Worm (Caenorhabditis elegans): Measurements from ENCODE around the gene sru-1.

Gene sru-1

ce11 chrIV:9488315-9488714 lies at the start of gene sru-1:
Gene sru-1 (plus strand): TSS chrIV:9488615.
- TF ChIP-seq ceh-6 (GFP tag; optimal IDR thresholded peaks at IDR 0.05): no peak
- TF ChIP-seq fax-1 (tag; optimal IDR thresholded peaks at IDR 0.05): no peak
- TF ChIP-seq sdc-2 (tag; optimal IDR thresholded peaks at IDR 0.05): no peak
- no peak for TF ChIP-seq pha-2 (tag; optimal IDR thresholded peaks at IDR 0.05)
- TF ChIP-seq ceh-24 (tag; optimal IDR thresholded peaks at IDR 0.05): no peak
- TF ChIP-seq zip-5 (tag; optimal IDR thresholded peaks at IDR 0.05): no peak
- TF ChIP-seq madf-2 (tag; optimal IDR thresholded peaks at IDR 0.05): no peak
- no peak for TF ChIP-seq odd-2 (tag; optimal IDR thresholded peaks at IDR 0.05)
- TF ChIP-seq ceh-18 (tag; optimal IDR thresholded peaks at IDR 0.05): no peak
- TF ChIP-seq pha-4 (tag; optimal IDR thresholded peaks at IDR 0.05): no peak

ce11 chrIV:9438753-9439152 lies 49.7 kb upstream of the sru-1 start:
- no peak for TF ChIP-seq pag-3 (tag; optimal IDR thresholded peaks at IDR 0.05; ENCODE audit: borderline replicate concordance)
- no peak for TF ChIP-seq ceh-45 (GFP tag; IDR thresholded peaks at IDR 0.05)
- TF ChIP-seq pqm-1 (tag; optimal IDR thresholded peaks at IDR 0.05): no peak
- no peak for TF ChIP-seq sox-2 (GFP tag; IDR thresholded peaks at IDR 0.05)
- TF ChIP-seq nhr-232 (tag; optimal IDR thresholded peaks at IDR 0.05): no peak
- TF ChIP-seq C08G9.2 (tag; optimal IDR thresholded peaks at IDR 0.05): no peak
- TF ChIP-seq gmeb-2 (tag; optimal IDR thresholded peaks at IDR 0.05): no peak
- TF ChIP-seq K09A11.1 (tag; optimal IDR thresholded peaks at IDR 0.05; ENCODE audit: insufficient read depth): no peak
- TF ChIP-seq dmd-4 (tag; optimal IDR thresholded peaks at IDR 0.05; ENCODE audit: borderline replicate concordance): no peak

- TF ChIP-seq tbx-2 (tag; optimal IDR thresholded peaks at IDR 0.05) (peak; percentile 14), ceh-31 (tag; optimal IDR thresholded peaks at IDR 0.05) (peak; percentile 6), nfya-1 (tag; optimal IDR thresholded peaks at IDR 0.05) (peak; percentile 12), unc-3 (GFP tag; conservative IDR thresholded peaks at IDR 0.05) (no peak), unc-3 (tag; optimal IDR thresholded peaks at IDR 0.05) (no peak), ceh-2 (tag; optimal IDR thresholded peaks at IDR 0.05) (peak; percentile 1)
These were observed 47.5 kb upstream of the sru-1 start, which contains the start of gene idh-1 for ce11 chrIV:9440880-9441336. Gene idh-1 (minus strand): TSS chrIV:9441107.

ce11 chrIV:9441391-9441790 lies 47.0 kb upstream of the sru-1 start:
- TF ChIP-seq hlh-8 (tag; optimal IDR thresholded peaks at IDR 0.05) (no peak), T23F11.4 (GFP tag; optimal IDR thresholded peaks at IDR 0.05) (no peak), ceh-34 (tag; optimal IDR thresholded peaks at IDR 0.05) (no peak), ahr-1 (tag; optimal IDR thresholded peaks at IDR 0.05) (no peak)

- TF ChIP-seq fax-1 (tag; optimal IDR thresholded peaks at IDR 0.05) (no peak), elt-2 (tag; optimal IDR thresholded peaks at IDR 0.05) (peak; percentile 93)
These were observed 46.3 kb upstream of the sru-1 start for ce11 chrIV:9442106-9442532.

ce11 chrIV:9443940-9444339 lies 44.5 kb upstream of the sru-1 start, which contains the start of gene F38E11.9:
Gene F38E11.9 (minus strand): TSS chrIV:9444040.
- TF ChIP-seq ceh-6 (GFP tag; optimal IDR thresholded peaks at IDR 0.05): no peak

ce11 chrIV:9444417-9445026 lies 43.9 kb upstream of the sru-1 start:
- TF ChIP-seq mec-3 (tag; optimal IDR thresholded peaks at IDR 0.05; ENCODE audit: borderline replicate concordance): no peak
- peak; percentile 97 for TF ChIP-seq ama-1 (optimal IDR thresholded peaks at IDR 0.05)
- no peak for TF ChIP-seq lim-6 (tag; optimal IDR thresholded peaks at IDR 0.05)
- no peak for TF ChIP-seq zip-5 (tag; optimal IDR thresholded peaks at IDR 0.05)
- peak; percentile 37 for TF ChIP-seq sdc-2 (tag; optimal IDR thresholded peaks at IDR 0.05)
- TF ChIP-seq pax-1 (tag; optimal IDR thresholded peaks at IDR 0.05): peak; percentile 59
- peak; percentile 76 for TF ChIP-seq ref-2 (tag; optimal IDR thresholded peaks at IDR 0.05)
- peak; percentile 50 for TF ChIP-seq unc-55 (GFP tag; optimal IDR thresholded peaks at IDR 0.05)
- peak; percentile 83 for TF ChIP-seq nfya-1 (tag; optimal IDR thresholded peaks at IDR 0.05)
- no peak for TF ChIP-seq lin-11 (tag; optimal IDR thresholded peaks at IDR 0.05)
- TF ChIP-seq gmeb-2 (tag; optimal IDR thresholded peaks at IDR 0.05): no peak
- TF ChIP-seq ceh-22 (tag; optimal IDR thresholded peaks at IDR 0.05): peak; percentile 16
- no peak for TF ChIP-seq unc-3 (GFP tag; conservative IDR thresholded peaks at IDR 0.05)
- TF ChIP-seq unc-3 (tag; optimal IDR thresholded peaks at IDR 0.05): no peak
- TF ChIP-seq syd-9 (tag; optimal IDR thresholded peaks at IDR 0.05): peak; percentile 59
- peak; percentile 61 for TF ChIP-seq ceh-30 (tag; optimal IDR thresholded peaks at IDR 0.05)
- TF ChIP-seq nhr-232 (tag; optimal IDR thresholded peaks at IDR 0.05): no peak
- peak; percentile 36 for TF ChIP-seq ceh-19 (GFP tag; optimal IDR thresholded peaks at IDR 0.05)

Data from whole organism, late embryonic.